Fruit fly (Drosophila melanogaster) whole organism, embryonic: ENCODE measurements around the gene Sgsf.

Source experiments
- Bgb ChIP-seq: fragments of 200-800 bp; sonication (Bioruptor generic); IDR thresholded peaks from 2 replicates; pipeline ENCODE4 v1.3.6; 2022; ENCODE audit warnings: missing biosample characterization, missing genetic modification characterization; ENCODE audit not compliant: partially characterized antibody
- CG10431 ChIP-seq: fragments of 200-800 bp; sonication (Bioruptor generic); optimal IDR thresholded peaks from 3 replicates; lab custom pipeline; 2018; ENCODE audit warnings: missing biosample characterization, mild to moderate bottlenecking, missing genetic modification characterization
- CG11398 ChIP-seq: fragments of 200-800 bp; sonication (Bioruptor generic); optimal IDR thresholded peaks from 2 replicates; lab custom pipeline; 2016; ENCODE audit warnings: missing biosample characterization, missing genetic modification characterization
- CG11695 ChIP-seq: fragments of 200-800 bp; sonication (Bioruptor generic); IDR thresholded peaks from 3 replicates; pipeline ENCODE4 v1.3.6; 2022; ENCODE audit warnings: missing biosample characterization, missing genetic modification characterization
- CG12071 ChIP-seq: fragments of 200-800 bp; sonication (Bioruptor generic); optimal IDR thresholded peaks from 3 replicates; lab custom pipeline; 2018; ENCODE audit warnings: missing biosample characterization, mild to moderate bottlenecking, missing genetic modification characterization
- CG12299 ChIP-seq: fragments of 200-800 bp; sonication (Bioruptor generic); optimal IDR thresholded peaks from 2 replicates; lab custom pipeline; 2018; ENCODE audit warnings: missing biosample characterization, mild to moderate bottlenecking, missing genetic modification characterization
- CG1233 ChIP-seq: fragments of 200-800 bp; sonication (Bioruptor generic); optimal IDR thresholded peaks from 4 replicates; lab custom pipeline; 2018; ENCODE audit warnings: missing biosample characterization, mild to moderate bottlenecking, missing genetic modification characterization
- CG12391 ChIP-seq: fragments of 200-800 bp; sonication (Bioruptor generic); optimal IDR thresholded peaks from 3 replicates; lab custom pipeline; 2018; ENCODE audit warnings: missing biosample characterization, mild to moderate bottlenecking, missing genetic modification characterization, moderate library complexity
- CG12769 ChIP-seq: fragments of 200-800 bp; sonication (Bioruptor generic); optimal IDR thresholded peaks from 2 replicates; lab custom pipeline; 2019; ENCODE audit warnings: missing biosample characterization, mild to moderate bottlenecking, missing genetic modification characterization, moderate library complexity
- CG13123 ChIP-seq: fragments of 200-800 bp; sonication (Bioruptor generic); optimal IDR thresholded peaks from 2 replicates; lab custom pipeline; 2016; ENCODE audit warnings: missing biosample characterization, missing genetic modification characterization
- CG13287 ChIP-seq: fragments of 200-800 bp; sonication (Bioruptor generic); IDR thresholded peaks from 2 replicates; pipeline ENCODE4 v1.3.6; 2022; ENCODE audit warnings: missing biosample characterization, missing genetic modification characterization; ENCODE audit not compliant: partially characterized antibody
- CG13424 ChIP-seq: fragments of 200-800 bp; sonication (Bioruptor generic); optimal IDR thresholded peaks from 2 replicates; lab custom pipeline; 2019; ENCODE audit warnings: missing biosample characterization, mild to moderate bottlenecking, missing genetic modification characterization, moderate library complexity
- CG14441 ChIP-seq: fragments of 200-800 bp; sonication (Bioruptor generic); IDR thresholded peaks from 2 replicates; pipeline ENCODE4 v1.3.6; 2022; ENCODE audit warnings: missing biosample characterization, missing genetic modification characterization
- CG14860 ChIP-seq: fragments of 200-800 bp; sonication (Bioruptor generic); IDR thresholded peaks from 3 replicates; pipeline ENCODE4 v1.3.6; 2022; ENCODE audit warnings: missing biosample characterization, missing genetic modification characterization; ENCODE audit not compliant: partially characterized antibody
- CG17802 ChIP-seq: fragments of 200-800 bp; sonication (Bioruptor generic); optimal IDR thresholded peaks from 2 replicates; lab custom pipeline; 2018; ENCODE audit warnings: missing biosample characterization, mild to moderate bottlenecking, missing genetic modification characterization, moderate library complexity
- CG2129 ChIP-seq: fragments of 200-800 bp; sonication (Bioruptor generic); IDR thresholded peaks from 2 replicates; pipeline ENCODE4 v1.3.6; 2022; ENCODE audit warnings: missing biosample characterization, missing genetic modification characterization; ENCODE audit not compliant: partially characterized antibody
- CG31224 ChIP-seq: fragments of 200-800 bp; sonication (Bioruptor generic); IDR thresholded peaks from 2 replicates; pipeline ENCODE4 v1.3.6; 2022; ENCODE audit warnings: missing biosample characterization, missing genetic modification characterization
- CG3838 ChIP-seq: fragments of 200-800 bp; sonication (Bioruptor generic); optimal IDR thresholded peaks from 3 replicates; lab custom pipeline; 2016; ENCODE audit warnings: missing biosample characterization, missing genetic modification characterization
- CG4707 ChIP-seq: fragments of 200-800 bp; sonication (Bioruptor generic); optimal IDR thresholded peaks from 2 replicates; lab custom pipeline; 2018; ENCODE audit warnings: missing biosample characterization, mild to moderate bottlenecking, missing genetic modification characterization, moderate library complexity
- CG6765 ChIP-seq: fragments of 200-800 bp; sonication (Bioruptor generic); optimal IDR thresholded peaks from 3 replicates; lab custom pipeline; 2017; ENCODE audit warnings: missing biosample characterization, mild to moderate bottlenecking, missing genetic modification characterization
- CG7556 ChIP-seq: fragments of 200-800 bp; sonication (Bioruptor generic); optimal IDR thresholded peaks from 2 replicates; lab custom pipeline; 2017; ENCODE audit warnings: missing biosample characterization, mild to moderate bottlenecking, missing genetic modification characterization
- CG7786 ChIP-seq: fragments of 200-800 bp; sonication (Bioruptor generic); optimal IDR thresholded peaks from 2 replicates; lab custom pipeline; 2016; ENCODE audit warnings: missing biosample characterization, missing genetic modification characterization
- Dek ChIP-seq: fragments of 200-800 bp; sonication (Bioruptor generic); optimal IDR thresholded peaks from 3 replicates; lab custom pipeline; 2019; ENCODE audit warnings: missing biosample characterization, mild to moderate bottlenecking, missing genetic modification characterization, moderate library complexity
- Dp ChIP-seq: fragments of 200-800 bp; sonication (Bioruptor generic); optimal IDR thresholded peaks from 2 replicates; lab custom pipeline; 2018; ENCODE audit warnings: missing biosample characterization, mild to moderate bottlenecking, missing genetic modification characterization, moderate library complexity
- H15 ChIP-seq: fragments of 200-800 bp; sonication (Bioruptor generic); IDR thresholded peaks from 3 replicates; pipeline ENCODE4 v1.3.6; 2022; ENCODE audit warnings: missing biosample characterization, missing genetic modification characterization
- Hr39 ChIP-seq: fragments of >200 bp; optimal IDR thresholded peaks from 2 replicates; lab custom pipeline; 2017
- Jarid2 ChIP-seq: fragments of 200-800 bp; sonication (Bioruptor generic); optimal IDR thresholded peaks from 3 replicates; lab custom pipeline; 2017; ENCODE audit warnings: mild to moderate bottlenecking, missing biosample characterization, missing genetic modification reagents, missing genetic modification characterization
- Optix ChIP-seq: fragments of 200-800 bp; sonication (Bioruptor generic); IDR thresholded peaks from 3 replicates; pipeline ENCODE4 v1.3.6; 2022; ENCODE audit warnings: missing biosample characterization, missing genetic modification characterization
- Poxn ChIP-seq: fragments of 200-800 bp; sonication (Bioruptor generic); IDR thresholded peaks from 2 replicates; pipeline ENCODE4 v1.3.6; 2022; ENCODE audit warnings: missing biosample characterization, missing genetic modification characterization
- Trl ChIP-seq, 3 experiments: fragments of >200 bp in 2 of 3; fragments of 200-800 bp in 1 of 3; sonication (Bioruptor generic) in 1 of 3; optimal IDR thresholded peaks; 2 replicates in 1 of 3; 3 replicates in 2 of 3; lab custom pipeline; 2016 to 2017; ENCODE audit warnings: missing biosample characterization in 1 of 3, missing genetic modification characterization in 1 of 3
- ap ChIP-seq: fragments of 200-800 bp; sonication (Bioruptor generic); IDR thresholded peaks from 2 replicates; pipeline ENCODE4 v1.3.6; 2022; ENCODE audit warnings: missing biosample characterization, missing genetic modification characterization
- chm ChIP-seq: fragments of 200-800 bp; sonication (Bioruptor generic); IDR thresholded peaks from 2 replicates; pipeline ENCODE4 v1.3.6; 2022; ENCODE audit warnings: missing biosample characterization, missing genetic modification characterization
- croc ChIP-seq: fragments of 200-800 bp; sonication (Bioruptor generic); conservative IDR thresholded peaks from 3 replicates; pipeline ENCODE4 v1.3.6; 2022; ENCODE audit warnings: missing biosample characterization, missing genetic modification characterization
- dan ChIP-seq: fragments of 200-800 bp; sonication (Bioruptor generic); IDR thresholded peaks from 2 replicates; pipeline ENCODE4 v1.3.6; 2022; ENCODE audit warnings: missing biosample characterization, missing genetic modification characterization
- fd102C ChIP-seq: fragments of 200-800 bp; sonication (Bioruptor generic); optimal IDR thresholded peaks from 2 replicates; lab custom pipeline; 2018; ENCODE audit warnings: missing biosample characterization, mild to moderate bottlenecking, missing genetic modification characterization, moderate library complexity
- gcm ChIP-seq: fragments of 200-800 bp; sonication (Bioruptor generic); optimal IDR thresholded peaks from 2 replicates; lab custom pipeline; 2019; ENCODE audit warnings: missing biosample characterization, mild to moderate bottlenecking, missing genetic modification characterization, moderate library complexity
- hbn ChIP-seq: fragments of 200-800 bp; sonication (Bioruptor generic); IDR thresholded peaks from 2 replicates; pipeline ENCODE4 v1.3.6; 2022; ENCODE audit warnings: missing biosample characterization, missing genetic modification characterization; ENCODE audit not compliant: partially characterized antibody
- insv ChIP-seq, 2 experiments: fragments of 200-800 bp; sonication (Bioruptor generic); optimal IDR thresholded peaks; 3 replicates each; lab custom pipeline; 2016 to 2018; ENCODE audit warnings: missing biosample characterization in 2 of 2, missing genetic modification characterization in 2 of 2
- knrl ChIP-seq: fragments of 200-800 bp; sonication (Bioruptor generic); IDR thresholded peaks from 3 replicates; pipeline ENCODE4 v1.3.6; 2022; ENCODE audit warnings: missing biosample characterization, missing genetic modification characterization; ENCODE audit not compliant: partially characterized antibody
- odd ChIP-seq: fragments of 200-800 bp; sonication (Bioruptor generic); optimal IDR thresholded peaks from 2 replicates; lab custom pipeline; 2017; ENCODE audit warnings: missing biosample characterization, mild to moderate bottlenecking, missing genetic modification characterization
- pb ChIP-seq: fragments of 200-800 bp; sonication (Bioruptor generic); optimal IDR thresholded peaks from 3 replicates; lab custom pipeline; 2016; ENCODE audit warnings: missing biosample characterization, missing genetic modification characterization
- phol ChIP-seq: fragments of 200-800 bp; sonication (Bioruptor generic); optimal IDR thresholded peaks from 3 replicates; lab custom pipeline; 2018; ENCODE audit warnings: missing biosample characterization, mild to moderate bottlenecking, missing genetic modification characterization, moderate library complexity
- pzg ChIP-seq: fragments of 200-800 bp; sonication (Bioruptor generic); optimal IDR thresholded peaks from 3 replicates; lab custom pipeline; 2018; ENCODE audit warnings: missing biosample characterization, mild to moderate bottlenecking, missing genetic modification characterization, moderate library complexity
- row ChIP-seq: fragments of 200-800 bp; sonication (Bioruptor generic); IDR thresholded peaks from 3 replicates; pipeline ENCODE4 v1.3.6; 2022; ENCODE audit warnings: missing biosample characterization, missing genetic modification characterization
- scrt ChIP-seq: fragments of 200-800 bp; sonication (Bioruptor generic); optimal IDR thresholded peaks from 2 replicates; lab custom pipeline; 2018; ENCODE audit warnings: missing biosample characterization, mild to moderate bottlenecking, missing genetic modification characterization, moderate library complexity
- sna ChIP-seq: fragments of 200-800 bp; sonication (Bioruptor generic); IDR thresholded peaks from 2 replicates; pipeline ENCODE4 v1.3.6; 2022; ENCODE audit warnings: missing biosample characterization, missing genetic modification characterization; ENCODE audit not compliant: partially characterized antibody
- sqz ChIP-seq: fragments of 200-800 bp; sonication (Bioruptor generic); optimal IDR thresholded peaks from 3 replicates; lab custom pipeline; 2018; ENCODE audit warnings: missing biosample characterization, mild to moderate bottlenecking, missing genetic modification characterization
- ssp ChIP-seq: fragments of 200-800 bp; sonication (Bioruptor generic); IDR thresholded peaks from 2 replicates; pipeline ENCODE4 v1.3.6; 2022; ENCODE audit warnings: missing biosample characterization, missing genetic modification characterization
- tup ChIP-seq: fragments of 200-800 bp; sonication (Bioruptor generic); optimal IDR thresholded peaks from 2 replicates; lab custom pipeline; 2016; ENCODE audit warnings: missing biosample characterization, mild to moderate bottlenecking, missing genetic modification characterization, moderate library complexity

The Sgsf gene

DNA sequence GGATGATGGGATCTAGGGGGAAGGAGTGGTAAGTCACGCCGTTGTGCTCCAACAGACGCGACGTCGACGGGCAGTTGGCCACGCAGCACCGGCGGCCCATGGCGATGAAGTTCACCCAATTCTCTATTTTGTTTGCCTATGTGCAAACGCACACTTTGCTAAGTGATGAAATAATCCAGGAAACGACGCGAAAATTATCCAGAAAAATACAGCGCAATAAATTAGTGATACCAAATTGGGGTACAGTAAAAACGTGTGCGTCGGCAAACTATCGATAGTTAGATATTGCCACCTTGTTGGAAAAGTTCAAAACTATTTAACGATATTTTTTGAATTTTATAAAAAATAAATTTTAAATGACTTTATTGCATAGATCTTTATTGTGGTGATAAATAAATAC is 14.6 kb downstream of the Sgsf start, which contains the start of gene MBD-R2 (continued):
- TF ChIP-seq Dp (GFP tag; lab: Kevin White, UChicago) = peak; percentile 67
- TF ChIP-seq Bgb = peak; percentile 67
- TF ChIP-seq chm (GFP tag; lab: Robert Waterston, UW) = no peak
- peak; percentile 69 for TF ChIP-seq row (GFP tag; lab: Robert Waterston, UW)
- peak; percentile 84 for TF ChIP-seq CG13287 (GFP tag; lab: Robert Waterston, UW)
- peak; percentile 78 for TF ChIP-seq knrl (GFP tag; lab: Robert Waterston, UW)
- peak; percentile 42; the same call in 1 of the 2 replicates for TF ChIP-seq sna
- TF ChIP-seq CG13424 (tag; lab: Kevin White, UChicago) = peak; percentile 16
- TF ChIP-seq CG2129 (GFP tag; lab: Robert Waterston, UW) = peak; percentile 51
- TF ChIP-seq Dek (tag; lab: Kevin White, UChicago) = peak; percentile 30
- no peak for TF ChIP-seq insv (GFP tag; optimal IDR thresholded peaks at IDR 0.05; lab: Kevin White, UChicago)
- peak; percentile 20 for TF ChIP-seq phol
- no peak for TF ChIP-seq H15 (GFP tag; lab: Robert Waterston, UW)
- TF ChIP-seq, all 482 proteins: peak for 75

DNA sequence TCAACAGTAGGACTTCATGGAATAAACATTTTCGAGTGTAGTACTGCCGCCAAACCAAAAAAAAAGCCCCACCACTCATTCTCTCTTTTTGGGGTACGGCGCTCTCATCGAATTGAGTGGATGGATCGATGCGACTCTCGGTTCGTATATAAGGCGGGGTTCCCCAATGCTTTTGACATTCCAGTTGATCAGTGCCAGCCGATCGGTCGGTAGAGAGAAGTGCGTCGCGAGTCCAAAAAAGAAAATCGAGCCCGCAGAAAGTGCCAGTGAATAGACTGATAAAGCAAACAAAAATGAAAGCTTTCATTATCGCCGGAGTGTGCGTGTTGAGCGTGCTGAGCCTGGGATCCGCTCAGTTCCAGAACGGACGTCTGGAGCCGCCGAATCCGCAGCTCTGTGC is 18.4 kb downstream of the Sgsf start, which contains the start of gene CG4115:
TSS of gene CG4115 (plus strand) at position 172 of the 400 bp plus-strand sequence.
- no peak for TF ChIP-seq pb (GFP tag; lab: Kevin White, UChicago)
- peak; percentile 13 for TF ChIP-seq CG12769
- no peak for TF ChIP-seq CG1233 (GFP tag; lab: Kevin White, UChicago)
- peak; percentile 7 to 32 for TF ChIP-seq Trl (optimal IDR thresholded peaks at IDR 0.05; lab: Kevin White, UChicago)
- no peak for TF ChIP-seq Trl (GFP tag; optimal IDR thresholded peaks at IDR 0.05; lab: Kevin White, UChicago)
- no peak for TF ChIP-seq CG6765
- no peak for TF ChIP-seq fd102C
- TF ChIP-seq CG12391 (tag; lab: Kevin White, UChicago) = no peak
- no peak for TF ChIP-seq ssp
- no peak for TF ChIP-seq odd (GFP tag; lab: Kevin White, UChicago)
- TF ChIP-seq CG7786 (GFP tag; lab: Kevin White, UChicago) = no peak
- no peak for TF ChIP-seq gcm
- no peak for TF ChIP-seq tup
- TF ChIP-seq Poxn (GFP tag; lab: Robert Waterston, UW) = no peak
- no peak for TF ChIP-seq scrt (GFP tag; lab: Kevin White, UChicago)
- no peak for TF ChIP-seq CG4707 (GFP tag; lab: Kevin White, UChicago)
- no peak for TF ChIP-seq CG14441 (GFP tag; lab: Robert Waterston, UW)
- no peak for TF ChIP-seq CG11398
- TF ChIP-seq Optix (GFP tag; lab: Robert Waterston, UW) = no peak
- TF ChIP-seq CG17802 (tag; lab: Kevin White, UChicago) = no peak
- TF ChIP-seq CG11695 (GFP tag; lab: Robert Waterston, UW) = no peak
- TF ChIP-seq CG10431 (GFP tag; lab: Kevin White, UChicago) = no peak
- TF ChIP-seq CG7556 (GFP tag; lab: Kevin White, UChicago) = no peak
- no peak for TF ChIP-seq dan (GFP tag; lab: Robert Waterston, UW)
- TF ChIP-seq CG31224 (GFP tag; lab: Robert Waterston, UW) = no peak
- no peak for TF ChIP-seq CG13123 (GFP tag; lab: Kevin White, UChicago)
- TF ChIP-seq ap = no peak
- TF ChIP-seq pzg (GFP tag; lab: Kevin White, UChicago) = no peak
- no peak for TF ChIP-seq CG14860 (GFP tag; lab: Robert Waterston, UW)
- no peak for TF ChIP-seq croc (GFP tag; lab: Robert Waterston, UW)
- TF ChIP-seq sqz = peak; percentile 40
- no peak for TF ChIP-seq Hr39
- no peak for TF ChIP-seq CG12071 (GFP tag; lab: Kevin White, UChicago)
- no peak for TF ChIP-seq CG3838 (GFP tag; lab: Kevin White, UChicago)
- no peak for TF ChIP-seq CG12299 (tag; lab: Kevin White, UChicago)
- TF ChIP-seq Jarid2 (GFP tag; lab: Kevin White, UChicago) = peak; percentile 40
- no peak for TF ChIP-seq hbn (GFP tag; lab: Robert Waterston, UW)
